Fruit fly (Drosophila melanogaster): ENCODE data around the gene Hsc70-1.

Hsc70-1 gene

DNA sequence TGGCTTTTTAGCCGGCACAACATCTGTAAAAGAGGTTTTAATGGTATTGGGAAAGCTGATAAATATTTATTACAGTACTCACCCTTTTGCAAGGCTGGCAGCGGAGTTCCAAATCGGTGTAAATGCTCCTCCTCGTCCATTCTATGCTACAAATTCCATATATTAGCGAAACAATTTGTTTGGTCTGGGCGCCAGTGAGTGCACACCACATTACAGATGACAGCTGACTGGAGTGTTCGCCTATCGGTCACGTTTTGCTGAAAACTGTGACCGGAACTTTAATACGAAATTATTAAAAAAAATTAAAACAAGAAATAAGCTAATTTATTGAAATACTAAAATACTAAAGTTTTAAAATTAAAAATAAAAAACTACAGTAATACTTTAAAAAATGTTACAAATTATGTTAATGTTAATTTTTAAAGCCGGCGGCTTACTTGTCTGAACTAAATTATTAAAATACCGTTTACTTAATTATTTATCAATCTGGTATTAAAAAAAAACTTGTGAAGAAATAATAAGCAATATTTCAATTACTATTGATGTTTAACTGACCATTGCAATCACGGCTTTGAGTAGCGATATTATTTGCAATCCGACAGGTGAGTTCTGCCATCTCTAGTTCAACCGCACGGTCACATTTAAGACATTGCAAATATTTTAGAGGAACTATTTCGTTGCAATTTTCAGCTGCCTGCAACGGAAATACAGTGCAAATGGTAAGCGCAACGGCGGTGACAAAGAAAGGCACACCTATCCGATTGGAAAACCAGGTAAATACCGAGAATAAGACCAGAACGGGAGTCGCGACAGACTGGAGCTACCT, 44.9 kb upstream of the Hsc70-1 start, which contains the start of the genes CG8833 and DCTN1-p150 (continued):
- peak; percentile 33 to 85 for TF ChIP-seq crp (GFP tag; optimal IDR thresholded peaks at IDR 0.05)
- 0 out of 3 replicates have a peak, but pooled peaks have one; percentile 10 for TF ChIP-seq zfh1 (GFP tag; IDR thresholded peaks at IDR 0.05)
- TF ChIP-seq CG18476 (GFP tag; optimal IDR thresholded peaks at IDR 0.05): no peak
- TF ChIP-seq Pdp1 (GFP tag; optimal IDR thresholded peaks at IDR 0.05): peak in 1 of 2 experiments; percentile 42
- TF ChIP-seq cato (GFP tag; optimal IDR thresholded peaks at IDR 0.05; ENCODE audit: borderline replicate concordance): peak; percentile 14
- peak; percentile 82 for TF ChIP-seq rib (GFP tag; IDR thresholded peaks at IDR 0.05)
- peak; percentile 32 for TF ChIP-seq NfI (GFP tag; optimal IDR thresholded peaks at IDR 0.05)
- TF ChIP-seq fu2 (GFP tag; optimal IDR thresholded peaks at IDR 0.05): peak; percentile 42
- peak; percentile 39; the same call in 1 of the 2 replicates for TF ChIP-seq CG3847 (GFP tag; IDR thresholded peaks at IDR 0.05)
- peak; percentile 67 for TF ChIP-seq Sry-β (GFP tag; optimal IDR thresholded peaks at IDR 0.05)
- TF ChIP-seq Mad (GFP tag; optimal IDR thresholded peaks at IDR 0.05): peak; percentile 9
- no peak for TF ChIP-seq CG34224 (GFP tag; IDR thresholded peaks at IDR 0.05; ENCODE audit: partially characterized antibody)
- TF ChIP-seq CG32772 (GFP tag; IDR thresholded peaks at IDR 0.05): no peak
- peak; percentile 51 for TF ChIP-seq CG7786 (GFP tag; optimal IDR thresholded peaks at IDR 0.05)
- TF ChIP-seq CG14710 (tag; optimal IDR thresholded peaks at IDR 0.05): peak; percentile 99
- peak; percentile 46 for TF ChIP-seq CG10267 (tag; optimal IDR thresholded peaks at IDR 0.05)
- peak; percentile 7 for TF ChIP-seq CG10462 (GFP tag; optimal IDR thresholded peaks at IDR 0.05)
- peak; percentile 57 for TF ChIP-seq Ptx1 (GFP tag; IDR thresholded peaks at IDR 0.05)
- no peak for TF ChIP-seq dan (GFP tag; IDR thresholded peaks at IDR 0.05)
- TF ChIP-seq CG8924 (tag; optimal IDR thresholded peaks at IDR 0.05): peak; percentile 28
- TF ChIP-seq CG17829 (tag; optimal IDR thresholded peaks at IDR 0.05): peak; percentile 21
- TF ChIP-seq CG15514 (GFP tag; optimal IDR thresholded peaks at IDR 0.05): no peak
- TF ChIP-seq CG15479 (GFP tag; optimal IDR thresholded peaks at IDR 0.05): peak; percentile 78
- no peak for TF ChIP-seq CG43689 (GFP tag; IDR thresholded peaks at IDR 0.05)
- peak; percentile 37 for TF ChIP-seq pho (GFP tag; optimal IDR thresholded peaks at IDR 0.05)
- 0 out of 2 replicates have a peak, but pooled peaks have one; percentile 14 for TF ChIP-seq seq (GFP tag; IDR thresholded peaks at IDR 0.05)
- no peak for TF ChIP-seq pan (optimal IDR thresholded peaks at IDR 0.05)
- TF ChIP-seq pan (GFP tag; optimal IDR thresholded peaks at IDR 0.05 in 1 of 2, IDR thresholded peaks at IDR 0.05 in 1 of 2): peak in 1 of 2 experiments; percentile 36
- TF ChIP-seq CG15696 (tag; optimal IDR thresholded peaks at IDR 0.05): peak; percentile 29
- peak; percentile 59 for TF ChIP-seq CG30403 (GFP tag; optimal IDR thresholded peaks at IDR 0.05)
- TF ChIP-seq Atf-2 (GFP tag; optimal IDR thresholded peaks at IDR 0.05): peak; percentile 8
- TF ChIP-seq ind (GFP tag; optimal IDR thresholded peaks at IDR 0.05): peak; percentile 48
- peak; percentile 57; the same call in 1 of the 2 replicates for TF ChIP-seq ranshi (GFP tag; IDR thresholded peaks at IDR 0.05)
- TF ChIP-seq B-H2 (GFP tag; optimal IDR thresholded peaks at IDR 0.05): peak; percentile 9
- TF ChIP-seq tap (tag; optimal IDR thresholded peaks at IDR 0.05): no peak
- TF ChIP-seq HmgZ (tag; optimal IDR thresholded peaks at IDR 0.05): peak; percentile 27
- TF ChIP-seq pzg (GFP tag; optimal IDR thresholded peaks at IDR 0.05): peak; percentile 39
- TF ChIP-seq CG14014 (GFP tag; IDR thresholded peaks at IDR 0.05): peak; percentile 51; the same call in 1 of the 2 replicates
- TF ChIP-seq ato (GFP tag; IDR thresholded peaks at IDR 0.05; ENCODE audit: partially characterized antibody): 0 out of 2 replicates have a peak, but pooled peaks have one; percentile 16
- peak; percentile 22; the same call in 1 of the 2 replicates for TF ChIP-seq hbn (GFP tag; IDR thresholded peaks at IDR 0.05; ENCODE audit: partially characterized antibody)
- peak; percentile 44; the same call in 1 of the 3 replicates for TF ChIP-seq ase (GFP tag; IDR thresholded peaks at IDR 0.05)
- peak; percentile 41; the same call in 1 of the 2 replicates for TF ChIP-seq NFAT (GFP tag; IDR thresholded peaks at IDR 0.05)
- no peak for TF ChIP-seq HLHmδ (GFP tag; optimal IDR thresholded peaks at IDR 0.05)
- peak; percentile 33 for TF ChIP-seq CG8290 (GFP tag; optimal IDR thresholded peaks at IDR 0.05)
- no peak for TF ChIP-seq CG8290 (tag; optimal IDR thresholded peaks at IDR 0.05)
- no peak for TF ChIP-seq Sox100B (GFP tag; optimal IDR thresholded peaks at IDR 0.05)
- peak; percentile 89 for TF ChIP-seq Ets65A (GFP tag)
- TF ChIP-seq tin (GFP tag; optimal IDR thresholded peaks at IDR 0.05): peak; percentile 60

All from whole organism, embryonic.